Worm (Caenorhabditis elegans): ENCODE data around the gene Y66A7A.4.

The Y66A7A.4 gene

ce11 chrIII:11660736-11661135 is 48.3 kb downstream of the Y66A7A.4 start:
- no peak for TF ChIP-seq unc-62 (GFP tag; optimal IDR thresholded peaks at IDR 0.05)

ce11 chrIII:11663400-11663799 is 51.0 kb downstream of the Y66A7A.4 start:
- no peak for TF ChIP-seq unc-62 (GFP tag; optimal IDR thresholded peaks at IDR 0.05)
